Worm (Caenorhabditis elegans) whole organism, late embryonic: Measurements from ENCODE around the gene Y26E6A.2.

Experiments
- hlh-15 ChIP-seq: sonication (generic microtip); optimal IDR thresholded peaks from 2 replicates; lab custom pipeline; 2016; ENCODE audit warnings: missing genetic modification characterization, missing compliant biosample characterization
- nhr-232 ChIP-seq: sonication (generic microtip); optimal IDR thresholded peaks from 2 replicates; lab custom pipeline; 2016; ENCODE audit warnings: missing genetic modification characterization, missing compliant biosample characterization
- pqm-1 ChIP-seq: sonication (generic microtip); optimal IDR thresholded peaks from 2 replicates; lab custom pipeline; 2016; ENCODE audit warnings: missing genetic modification characterization, missing compliant biosample characterization
- sox-2 ChIP-seq: fragments of 200-800 bp; sonication (Bioruptor generic); IDR thresholded peaks from 2 replicates; pipeline ENCODE4 v1.3.6; 2022; ENCODE audit warnings: missing genetic modification reagents, missing genetic modification characterization, missing compliant biosample characterization
- ttx-3 ChIP-seq: sonication (generic microtip); optimal IDR thresholded peaks from 2 replicates; lab custom pipeline; 2016; ENCODE audit warnings: missing genetic modification reagents, missing genetic modification characterization, missing compliant biosample characterization

DNA sequence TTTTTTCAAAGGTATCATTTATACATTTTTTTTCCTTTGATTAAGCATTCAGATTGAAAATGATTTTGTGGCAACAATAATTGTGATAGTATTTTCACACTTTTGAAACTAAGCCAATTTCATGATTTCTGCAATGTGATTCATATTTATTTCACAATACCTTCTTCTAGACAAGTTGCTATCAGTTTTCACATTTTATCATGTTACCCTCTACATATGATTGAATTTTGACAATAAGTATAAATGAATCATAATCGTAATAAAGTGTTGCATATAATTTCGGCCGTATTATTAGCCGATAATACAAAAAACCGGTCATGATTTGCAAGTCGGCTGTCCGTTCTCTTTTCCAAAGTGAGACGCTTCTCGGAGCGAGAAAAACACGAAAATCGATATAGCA, 45.2 kb upstream of the Y26E6A.2 start:
- TF ChIP-seq nhr-232 (tag; lab: Kevin White, UChicago), result no peak
- TF ChIP-seq sox-2 (GFP tag; lab: Robert Waterston, UW), result no peak
- no peak for TF ChIP-seq ttx-3 (tag; lab: Kevin White, UChicago)
- TF ChIP-seq hlh-15, result no peak
- TF ChIP-seq pqm-1 (tag; lab: Kevin White, UChicago), result no peak
